Fruit fly (Drosophila melanogaster) whole organism, prepupa: ENCODE measurements around the gene Inx7.

Source experiments
- CG32006 ChIP-seq: fragments of 200-800 bp; sonication (Bioruptor generic); optimal IDR thresholded peaks from 3 replicates; lab custom pipeline; 2017; ENCODE audit warnings: missing biosample characterization, mild to moderate bottlenecking, missing genetic modification characterization
- Hr4 ChIP-seq: fragments of 200-800 bp; sonication (Bioruptor generic); optimal IDR thresholded peaks from 3 replicates; lab custom pipeline; 2016; ENCODE audit warnings: missing biosample characterization, missing genetic modification characterization
- OdsH ChIP-seq: fragments of 200-800 bp; sonication (Bioruptor generic); optimal IDR thresholded peaks from 3 replicates; lab custom pipeline; 2016; ENCODE audit warnings: missing biosample characterization, missing genetic modification characterization

DNA sequence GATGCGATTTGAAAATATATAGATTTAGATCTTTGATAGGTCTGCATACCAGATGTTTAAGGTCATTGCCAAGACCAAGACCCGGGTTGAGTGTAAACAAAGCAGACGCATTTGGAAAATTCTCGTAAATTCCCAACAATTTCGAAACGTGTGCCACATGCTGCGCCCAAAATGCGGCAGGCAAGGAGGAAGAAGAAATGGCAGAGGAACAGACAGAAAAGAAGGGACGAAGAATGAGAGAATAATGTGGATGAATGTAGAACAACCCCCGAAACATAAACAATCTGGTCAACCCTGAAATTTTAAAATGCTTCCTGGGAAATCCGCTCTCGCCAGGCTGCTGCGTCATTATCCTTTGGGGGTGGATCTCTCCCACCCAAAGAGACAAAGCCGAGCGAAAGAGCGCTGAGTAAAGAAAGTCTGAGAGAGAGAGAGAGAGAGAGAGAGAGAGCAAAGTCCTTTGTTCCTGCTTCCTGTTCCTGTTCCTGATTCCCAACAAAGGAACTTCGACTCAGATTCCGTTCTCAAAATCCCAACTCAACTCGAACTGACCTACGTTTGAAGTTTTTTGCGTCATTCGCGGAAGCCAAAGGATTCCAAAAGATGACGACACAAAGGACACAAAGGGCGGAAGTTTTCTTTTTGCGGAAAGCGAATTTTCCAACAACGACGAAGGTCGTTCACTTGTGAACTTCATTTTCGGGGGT is 4.6 kb downstream of the Inx7 start:
- TF ChIP-seq OdsH (GFP tag; lab: Kevin White, UChicago) (no peak), CG32006 (GFP tag; lab: Kevin White, UChicago) (no peak), Hr4 (GFP tag; lab: Kevin White, UChicago) (no peak)
